Fruit fly (Drosophila melanogaster) ovary, adult (tissue): ENCODE data around the gene loaf.

ENCODE experiments used
- CG17801 ChIP-seq: fragments of 200-800 bp; optimal IDR thresholded peaks from 2 replicates; lab custom pipeline; 2019; ENCODE audit warnings: missing biosample characterization, mild to moderate bottlenecking, missing genetic modification characterization, moderate library complexity; ENCODE audit not compliant: partially characterized antibody

loaf gene

DNA sequence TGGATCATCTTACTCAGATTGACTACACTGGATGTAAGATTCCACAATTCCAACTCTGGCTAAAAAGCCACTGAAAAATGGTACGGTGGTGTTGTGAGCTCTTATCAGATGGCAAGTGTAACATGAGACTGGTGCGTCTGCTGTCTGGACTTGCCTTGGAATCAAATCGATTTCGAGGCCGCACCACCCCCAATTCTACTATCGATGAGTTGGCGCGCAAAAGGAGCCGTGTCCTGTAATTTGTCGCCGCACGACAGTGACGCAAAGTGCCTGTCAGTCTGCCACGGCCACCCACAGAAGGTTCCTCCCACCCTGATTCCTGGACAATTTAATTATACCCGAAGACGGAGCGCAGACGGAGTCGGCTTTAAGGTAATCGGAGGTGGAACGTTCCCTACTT lies 581 bp upstream of the loaf start:
- no peak for TF ChIP-seq CG17801 (GFP tag; lab: Kevin White, UChicago)

DNA sequence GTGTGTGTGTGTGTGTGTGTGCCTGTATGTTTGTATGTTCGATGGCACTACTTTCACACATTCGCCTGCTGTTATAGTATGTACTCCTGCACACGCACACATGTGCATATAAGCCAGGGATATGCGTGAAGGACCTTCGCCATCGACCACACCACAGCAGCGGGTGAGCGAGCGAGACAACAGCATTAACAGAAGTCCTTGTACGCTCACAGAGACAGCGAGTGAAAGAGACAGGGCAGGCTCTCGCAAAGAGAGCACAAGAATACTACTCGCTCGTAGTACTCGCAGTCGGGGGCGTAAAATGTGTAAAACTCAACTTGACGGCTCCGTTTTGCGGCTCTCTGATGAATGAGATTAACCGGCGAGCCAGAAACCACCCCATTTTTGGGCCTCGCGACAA lies 1.1 kb downstream of the loaf start:
- TF ChIP-seq CG17801 (GFP tag; lab: Kevin White, UChicago), result no peak

DNA sequence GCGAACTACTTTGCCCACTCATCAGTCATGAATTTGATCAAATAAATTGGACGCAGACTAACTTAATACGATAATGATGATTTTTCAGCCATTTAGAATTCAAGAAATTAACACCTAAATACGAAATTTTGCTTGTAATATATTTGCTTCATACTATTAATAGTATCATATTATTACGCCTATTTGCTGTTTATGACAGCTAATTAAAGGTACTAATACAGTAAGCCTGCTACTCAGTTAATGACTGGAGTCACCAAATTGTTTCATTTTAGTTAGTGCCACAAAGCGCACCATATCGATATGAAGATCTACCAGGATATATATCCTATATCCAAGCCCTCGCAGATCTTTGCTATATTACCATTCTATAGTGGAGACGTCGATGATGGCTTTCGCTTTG lies 15.0 kb downstream of the loaf start, which contains the start of gene Gr68a:
Gene Gr68a (plus strand): TSS at position 301 of the 400 bp plus-strand sequence.
- TF ChIP-seq CG17801 (GFP tag; lab: Kevin White, UChicago), result no peak

DNA sequence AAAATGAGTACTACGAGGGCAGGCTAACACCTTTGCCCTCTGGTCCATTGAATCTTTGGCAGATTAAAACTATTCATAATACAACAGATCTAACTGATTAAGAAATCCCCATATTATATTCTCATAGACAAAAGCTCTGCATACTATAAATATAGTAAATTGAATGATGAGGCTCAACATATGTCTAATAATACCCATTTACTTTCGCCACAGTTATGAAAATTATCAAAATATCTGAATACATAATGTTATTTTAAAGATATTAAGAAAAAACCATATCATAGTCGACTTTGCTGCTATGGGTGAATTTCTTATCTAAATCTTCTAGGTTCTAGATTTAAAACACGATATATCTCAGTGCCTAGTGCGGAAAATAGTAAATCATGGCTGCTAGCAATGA lies 34.1 kb downstream of the loaf start, which contains the start of gene CG32087:
Gene CG32087 (plus strand): TSS at position 301 of the 400 bp plus-strand sequence.
- TF ChIP-seq CG17801 (GFP tag; lab: Kevin White, UChicago), result no peak

DNA sequence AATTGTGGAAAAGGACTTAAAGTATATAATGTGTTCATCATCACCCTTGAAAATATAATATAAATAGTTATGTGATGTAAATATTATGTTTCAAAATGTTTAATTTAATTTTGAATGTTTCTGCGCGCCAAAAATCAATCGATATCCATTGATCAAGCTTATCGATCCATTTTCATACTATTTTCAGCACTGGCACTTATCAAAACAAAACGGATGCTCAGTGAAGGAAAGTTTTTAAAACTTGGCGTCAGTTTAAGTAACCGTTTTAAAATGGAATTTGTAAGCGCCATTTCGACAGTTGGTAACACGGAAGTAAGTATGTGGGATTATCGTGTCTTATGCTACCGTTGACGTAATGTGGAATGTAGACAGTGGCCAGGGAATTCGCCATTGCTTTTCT lies 37.8 kb downstream of the loaf start, which contains the start of gene sunn:
Gene sunn (plus strand): TSS at position 202 of the 400 bp plus-strand sequence.
- TF ChIP-seq CG17801 (GFP tag; lab: Kevin White, UChicago), result no peak

DNA sequence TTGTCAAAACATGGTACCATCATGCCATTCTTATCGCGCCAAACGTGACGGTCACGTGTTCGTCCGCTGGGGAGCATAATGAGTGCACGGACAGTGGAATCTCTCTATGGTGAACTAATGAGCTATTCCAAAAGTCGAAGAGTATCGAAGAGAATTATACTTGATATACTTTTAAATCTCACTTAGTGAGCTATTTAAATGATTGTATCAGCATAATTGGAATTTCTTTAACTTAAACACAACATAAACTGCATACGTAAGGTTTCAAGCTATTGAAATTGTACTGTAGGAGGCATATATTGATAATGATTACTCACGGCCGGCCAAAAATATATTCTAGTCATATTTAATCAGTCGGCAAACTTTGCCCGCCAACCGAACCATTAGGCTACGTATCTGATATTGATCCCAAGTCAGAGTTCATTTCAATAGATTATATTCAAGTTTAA lies 44.5 kb downstream of the loaf start:
- TF ChIP-seq CG17801 (GFP tag; lab: Kevin White, UChicago), result peak; percentile 18

DNA sequence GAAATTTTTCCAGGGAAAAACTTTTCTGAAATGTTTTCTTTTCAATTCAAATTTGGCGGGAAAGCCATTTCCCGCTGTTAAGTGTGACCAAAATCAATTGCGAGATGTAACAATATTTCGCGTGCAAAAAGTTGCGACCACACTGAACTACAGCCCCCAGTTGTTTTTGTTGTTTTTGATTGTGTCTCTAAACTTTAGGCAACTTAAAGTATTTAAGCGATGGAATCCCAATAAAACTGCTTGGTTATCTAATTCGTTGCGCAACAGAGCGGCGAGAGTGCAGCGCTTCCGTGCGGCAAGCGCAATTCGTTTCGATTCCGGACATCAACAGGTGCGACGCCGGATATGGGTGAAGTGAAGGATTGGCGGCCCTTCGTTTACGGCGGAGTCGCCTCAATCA lies 45.2 kb downstream of the loaf start, which contains the start of gene Bmcp:
Gene Bmcp (plus strand): TSS at position 155 of the 400 bp plus-strand sequence.
- peak; percentile 51 for TF ChIP-seq CG17801 (GFP tag; lab: Kevin White, UChicago)

DNA sequence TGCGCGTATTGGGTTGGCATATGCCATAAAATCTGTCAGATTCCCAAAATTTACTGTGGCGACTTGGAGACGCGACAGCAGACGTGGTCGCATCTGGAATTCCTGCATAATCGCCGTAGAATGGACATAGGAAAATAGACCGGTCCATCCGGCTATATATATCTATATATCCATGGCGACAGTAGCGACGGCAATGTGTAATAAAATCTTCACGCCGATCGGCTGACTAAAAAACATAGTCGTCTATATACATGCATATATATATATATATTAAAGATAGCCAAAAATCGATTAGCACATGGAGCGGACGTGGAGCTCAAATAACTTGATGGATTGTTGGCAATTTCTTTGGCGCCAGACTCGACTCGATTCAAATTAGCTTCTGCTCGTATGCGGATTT lies 48.0 kb downstream of the loaf start:
- TF ChIP-seq CG17801 (GFP tag; lab: Kevin White, UChicago), result no peak

DNA sequence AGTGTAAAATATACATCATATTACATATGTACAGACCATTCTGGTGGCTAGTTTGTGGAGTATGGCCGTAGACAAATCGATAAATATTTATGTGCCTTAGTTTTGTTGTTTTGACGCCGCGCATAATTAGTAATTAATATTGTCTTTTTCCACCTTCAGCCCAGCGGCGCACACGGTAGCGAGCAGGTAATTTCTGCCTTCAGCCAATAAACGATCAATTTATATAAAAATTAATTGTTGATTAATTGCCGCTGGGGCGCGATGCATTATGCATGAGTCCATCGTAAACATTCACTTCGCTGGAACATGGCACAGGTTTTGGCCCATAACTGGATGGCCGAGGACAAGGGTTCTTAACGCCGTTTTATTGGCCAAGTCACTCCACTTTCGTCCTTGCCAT lies 48.7 kb downstream of the loaf start:
- TF ChIP-seq CG17801 (GFP tag; lab: Kevin White, UChicago), result no peak

DNA sequence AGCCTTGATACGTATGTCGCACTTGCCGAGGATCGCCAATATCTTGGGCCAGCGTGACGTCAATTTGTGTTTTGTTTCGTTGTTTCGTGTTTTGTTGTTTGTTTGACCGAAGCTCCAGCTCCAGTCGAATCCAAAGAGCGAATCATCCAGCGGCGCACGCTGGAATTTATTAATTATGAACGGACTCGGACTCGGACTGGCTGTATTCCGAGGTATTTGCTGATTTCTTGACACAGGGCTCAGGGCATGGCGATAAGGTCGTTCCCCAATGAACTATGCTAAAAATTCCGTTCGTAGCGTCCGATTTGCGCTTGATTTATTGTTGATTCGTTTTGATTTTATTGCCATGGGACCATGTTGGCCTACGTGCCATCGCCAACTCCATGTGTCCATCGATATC lies 49.1 kb downstream of the loaf start:
- TF ChIP-seq CG17801 (GFP tag; lab: Kevin White, UChicago), result no peak

DNA sequence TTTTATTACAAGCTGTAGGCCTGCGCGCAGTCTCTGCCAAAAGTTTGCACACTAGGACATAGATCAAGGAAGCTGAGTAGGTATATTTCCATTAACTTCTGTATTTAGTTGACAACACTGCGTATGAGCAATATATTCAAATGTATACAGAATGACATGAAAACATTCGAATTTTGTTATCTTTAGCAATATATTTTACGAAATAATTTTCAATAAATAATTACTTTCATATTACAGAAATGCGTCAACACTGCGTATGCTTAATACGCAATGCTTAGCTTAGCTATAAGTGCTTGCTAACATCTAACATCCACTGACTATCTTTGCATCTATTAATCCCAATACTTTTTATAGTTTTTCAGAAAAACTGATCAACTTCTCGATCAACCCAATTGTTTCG lies 49.6 kb downstream of the loaf start:
- no peak for TF ChIP-seq CG17801 (GFP tag; lab: Kevin White, UChicago)

DNA sequence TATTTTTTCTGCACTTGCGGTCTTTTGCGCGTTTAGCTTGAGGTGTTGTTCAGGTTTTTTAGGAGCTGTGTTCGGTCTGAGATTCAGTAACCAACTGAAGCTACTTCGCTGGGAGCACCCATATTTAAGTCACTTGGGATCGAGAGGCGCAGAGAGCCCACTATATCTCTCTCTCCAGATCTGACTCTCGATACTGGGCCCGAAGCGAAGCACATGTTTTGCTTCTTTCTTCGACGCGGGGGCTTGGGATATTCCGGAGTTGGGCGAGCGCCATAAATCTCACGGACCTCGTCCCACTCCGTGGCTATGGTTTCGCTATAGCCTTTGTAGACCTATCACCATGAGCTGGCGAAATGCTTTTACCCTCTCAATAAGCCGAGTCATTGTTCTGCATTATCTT lies 50.8 kb downstream of the loaf start, which contains the start of gene CG14132:
Gene CG14132 (minus strand): TSS at position 99 of the 400 bp plus-strand sequence.
- no peak for TF ChIP-seq CG17801 (GFP tag; lab: Kevin White, UChicago)

DNA sequence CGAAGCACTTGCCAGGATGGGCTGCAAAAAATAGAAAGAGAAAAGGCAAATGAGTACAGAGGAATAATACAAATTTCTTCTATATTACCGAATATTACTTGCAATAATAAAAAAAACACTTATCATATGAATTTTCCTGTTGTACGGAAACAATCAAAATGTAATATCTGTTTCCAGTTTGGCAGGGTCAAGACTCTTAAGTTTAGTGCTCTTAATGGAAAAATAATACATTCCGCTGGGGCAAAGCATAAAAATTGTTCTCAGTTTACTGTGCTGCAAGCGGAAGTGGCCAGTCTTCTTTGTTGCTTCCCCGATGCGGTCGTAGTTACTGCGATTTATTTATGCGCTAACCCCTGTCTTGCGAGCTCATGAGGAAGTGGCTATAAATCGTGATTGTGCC lies 53.1 kb downstream of the loaf start:
- TF ChIP-seq CG17801 (GFP tag; lab: Kevin White, UChicago), result no peak

DNA sequence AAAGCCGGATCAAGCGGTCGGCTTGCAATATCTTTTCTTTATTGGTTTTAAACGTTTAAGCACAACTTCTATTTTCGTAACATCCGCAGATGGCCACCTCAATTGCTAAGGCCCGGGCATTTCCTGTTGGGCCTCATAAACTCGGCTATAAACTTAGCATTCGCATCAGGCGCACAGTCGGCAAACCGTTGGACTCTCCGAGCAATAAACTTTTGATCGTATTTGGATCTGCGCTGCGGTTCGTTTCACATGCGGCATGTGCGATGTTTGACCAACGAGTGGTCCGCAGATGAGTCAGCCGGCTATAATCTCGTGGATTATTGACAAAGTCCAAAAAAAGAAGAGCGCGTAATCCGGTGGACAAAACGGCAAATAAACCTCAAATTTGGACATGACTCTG lies 54.2 kb downstream of the loaf start:
- no peak for TF ChIP-seq CG17801 (GFP tag; lab: Kevin White, UChicago)

DNA sequence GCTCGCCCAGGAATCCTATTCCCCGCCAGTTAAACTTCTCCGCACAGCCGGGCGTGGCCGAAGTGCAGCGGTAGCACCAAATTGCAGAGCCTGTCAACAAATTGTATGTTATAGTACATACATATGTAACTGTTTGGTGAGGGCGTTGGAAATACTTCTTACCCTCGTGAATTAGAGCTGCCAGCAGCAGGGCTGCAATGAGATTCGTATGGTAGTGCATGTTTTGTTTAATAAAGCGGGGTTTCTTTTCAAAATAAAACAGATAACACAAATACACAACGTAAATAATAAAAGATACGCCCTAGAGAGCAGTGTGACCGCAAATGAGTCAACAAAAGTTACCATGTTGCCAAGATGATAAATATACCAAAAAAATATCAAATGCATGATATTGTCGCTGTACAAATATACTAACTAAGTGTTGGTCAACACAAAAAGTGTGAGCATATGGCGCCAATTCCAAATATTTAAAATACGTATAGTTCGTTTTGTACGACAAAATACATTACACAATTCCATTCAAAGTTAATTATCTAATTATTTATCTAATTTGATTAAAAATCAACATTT lies 54.8 kb downstream of the loaf start, which contains the start of gene crim:
Gene crim (minus strand): TSS at position 328 of the 570 bp plus-strand sequence.
- TF ChIP-seq CG17801 (GFP tag; lab: Kevin White, UChicago), result no peak

DNA sequence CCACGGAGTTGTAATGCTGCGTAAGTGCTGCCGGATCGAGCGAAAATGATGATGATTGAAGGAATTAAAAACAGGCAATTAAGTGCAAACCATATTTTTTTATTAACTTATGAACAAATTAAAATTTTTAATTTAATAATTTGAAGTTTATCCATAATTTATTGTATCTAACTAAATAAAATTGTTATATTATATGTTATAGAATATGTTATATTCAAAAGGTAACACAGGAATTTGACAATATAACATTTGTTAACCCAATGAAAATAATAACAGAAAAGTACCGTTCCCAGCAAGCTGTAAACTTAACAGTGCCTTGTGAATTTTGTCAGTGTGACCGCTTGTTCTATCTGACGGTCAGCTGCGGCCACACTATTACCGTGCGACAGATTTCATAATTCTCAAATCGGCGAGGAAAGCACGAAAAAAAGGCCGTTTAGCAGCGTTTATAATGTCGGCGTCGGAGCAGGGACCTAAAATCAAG lies 57.3 kb downstream of the loaf start, which contains the start of the genes Ccdc56 and mtTFB1:
Gene Ccdc56 (plus strand): TSS at position 347 of the 484 bp plus-strand sequence.
Gene mtTFB1 (plus strand): TSS at position 347 of the 484 bp plus-strand sequence.
- no peak for TF ChIP-seq CG17801 (GFP tag; lab: Kevin White, UChicago)
